Worm (Caenorhabditis elegans) whole organism, L4 larva: ENCODE results near the gene srh-170.

ENCODE experiments used
- D1046.2 ChIP-seq: fragments of 200-800 bp; sonication (Bioruptor generic); IDR thresholded peaks from 2 replicates; pipeline ENCODE4 v1.3.6; 2022; ENCODE audit warnings: missing genetic modification characterization, missing compliant biosample characterization
- F26F4.8 ChIP-seq: fragments of 200-800 bp; sonication (Bioruptor generic); conservative IDR thresholded peaks from 2 replicates; pipeline ENCODE4 v1.3.6; 2022; ENCODE audit warnings: missing genetic modification characterization, missing compliant biosample characterization
- F49E8.2 ChIP-seq: sonication (generic microtip); optimal IDR thresholded peaks from 2 replicates; lab custom pipeline; 2016; ENCODE audit warnings: missing compliant biosample characterization, mild to moderate bottlenecking, missing genetic modification characterization, borderline replicate concordance
- R02D3.7 ChIP-seq: fragments of 150-350 bp; sonication (generic microtip); optimal IDR thresholded peaks from 3 replicates; lab custom pipeline; 2014; ENCODE audit warnings: missing biosample characterization, missing genetic modification characterization
- Y105C5A.15 ChIP-seq: fragments of 200-800 bp; sonication (Bioruptor generic); IDR thresholded peaks from 2 replicates; pipeline ENCODE4 v1.3.6; 2022; ENCODE audit warnings: missing genetic modification characterization, missing compliant biosample characterization
- Y5F2A.4 ChIP-seq: fragments of 200-800 bp; sonication (Bioruptor generic); optimal IDR thresholded peaks from 2 replicates; lab custom pipeline; 2018; ENCODE audit warnings: mild to moderate bottlenecking, missing genetic modification characterization, missing compliant biosample characterization
- Y75B8A.6 ChIP-seq: fragments of 200-800 bp; sonication (Bioruptor generic); IDR thresholded peaks from 2 replicates; pipeline ENCODE4 v1.3.6; 2022; ENCODE audit warnings: missing genetic modification reagents, missing genetic modification characterization, missing compliant biosample characterization
- ZK337.2 ChIP-seq: fragments of 200-800 bp; sonication (Bioruptor generic); IDR thresholded peaks from 2 replicates; pipeline ENCODE4 v1.3.6; 2022; ENCODE audit warnings: missing genetic modification reagents, missing genetic modification characterization, missing compliant biosample characterization
- aly-2 ChIP-seq: sonication (generic microtip); optimal IDR thresholded peaks from 2 replicates; lab custom pipeline; 2018; ENCODE audit warnings: missing biosample characterization, missing genetic modification characterization
- attf-4 ChIP-seq: sonication (generic microtip); optimal IDR thresholded peaks from 3 replicates; lab custom pipeline; 2017; ENCODE audit warnings: missing biosample characterization, missing genetic modification characterization
- ceh-20 ChIP-seq: fragments of 200-800 bp; sonication (Bioruptor generic); IDR thresholded peaks from 2 replicates; pipeline ENCODE4 v1.3.6; 2022; ENCODE audit warnings: missing genetic modification reagents, missing genetic modification characterization, missing compliant biosample characterization
- ceh-44 ChIP-seq: fragments of 200-800 bp; sonication (Bioruptor generic); IDR thresholded peaks from 2 replicates; pipeline ENCODE4 v1.3.6; 2022; ENCODE audit warnings: missing genetic modification reagents, missing genetic modification characterization, missing compliant biosample characterization
- ces-1 ChIP-seq: fragments of 150-350 bp; sonication (generic microtip); optimal IDR thresholded peaks from 4 replicates; lab custom pipeline; 2014; ENCODE audit warnings: missing biosample characterization, missing genetic modification reagents, missing genetic modification characterization
- daf-16 ChIP-seq, 3 experiments: sonication (generic microtip); optimal IDR thresholded peaks; 2 replicates each; lab custom pipeline; 2016 to 2017; ENCODE audit warnings: missing genetic modification characterization in 3 of 3, missing genetic modification reagents in 3 of 3, mild to moderate bottlenecking in 2 of 3, missing compliant biosample characterization in 2 of 3, missing biosample characterization in 1 of 3, moderate library complexity in 1 of 3
- dmd-6 ChIP-seq: fragments of 200-800 bp; sonication (Bioruptor generic); IDR thresholded peaks from 2 replicates; pipeline ENCODE4 v1.3.6; 2022; ENCODE audit warnings: missing genetic modification reagents, missing genetic modification characterization, missing compliant biosample characterization
- egl-27 ChIP-seq: sonication (generic microtip); optimal IDR thresholded peaks from 3 replicates; lab custom pipeline; 2017; ENCODE audit warnings: missing biosample characterization, missing genetic modification reagents, missing genetic modification characterization
- hlh-30 ChIP-seq: sonication (generic microtip); optimal IDR thresholded peaks from 2 replicates; lab custom pipeline; 2017; ENCODE audit warnings: antibody characterized with exemption, mild to moderate bottlenecking, missing genetic modification characterization, missing compliant biosample characterization; ENCODE audit not compliant: insufficient read depth
- jun-1 ChIP-seq: fragments of 150-350 bp; optimal IDR thresholded peaks from 2 replicates; lab custom pipeline; 2014; ENCODE audit warnings: missing biosample characterization, missing genetic modification reagents, missing genetic modification characterization
- lin-1 ChIP-seq: fragments of 200-800 bp; sonication (Bioruptor generic); IDR thresholded peaks from 2 replicates; pipeline ENCODE4 v1.3.6; 2022; ENCODE audit warnings: missing genetic modification reagents, missing genetic modification characterization, missing compliant biosample characterization
- lin-13 ChIP-seq: fragments of 150-350 bp; optimal IDR thresholded peaks from 2 replicates; lab custom pipeline; 2014; ENCODE audit warnings: missing biosample characterization, missing genetic modification reagents, missing genetic modification characterization
- lin-39 ChIP-seq: fragments of 150-350 bp; optimal IDR thresholded peaks from 2 replicates; lab custom pipeline; 2014; ENCODE audit warnings: missing biosample characterization, missing genetic modification reagents, missing genetic modification characterization
- madf-5 ChIP-seq, 2 experiments: fragments of 200-800 bp; sonication (Bioruptor generic); IDR thresholded peaks; 2 replicates each; pipeline ENCODE4 v1.3.6; 2022; ENCODE audit warnings: missing compliant biosample characterization in 2 of 2, missing genetic modification characterization in 2 of 2
- nhr-111 ChIP-seq: fragments of 200-800 bp; sonication (Bioruptor generic); optimal IDR thresholded peaks from 2 replicates; lab custom pipeline; 2018; ENCODE audit warnings: mild to moderate bottlenecking, missing genetic modification characterization, missing compliant biosample characterization
- nhr-41 ChIP-seq: fragments of 200-800 bp; sonication (Bioruptor generic); IDR thresholded peaks from 2 replicates; pipeline ENCODE4 v1.3.6; 2022; ENCODE audit warnings: missing genetic modification reagents, missing genetic modification characterization, missing compliant biosample characterization
- sdz-12 ChIP-seq: fragments of 200-800 bp; sonication (Bioruptor generic); optimal IDR thresholded peaks from 2 replicates; lab custom pipeline; 2018; ENCODE audit warnings: mild to moderate bottlenecking, missing genetic modification characterization, missing compliant biosample characterization
- snpc-4 ChIP-seq: fragments of 150-350 bp; optimal IDR thresholded peaks from 2 replicates; lab custom pipeline; 2014; ENCODE audit warnings: missing biosample characterization, missing genetic modification characterization
- spr-1 ChIP-seq: sonication (generic microtip); optimal IDR thresholded peaks from 2 replicates; lab custom pipeline; 2016; ENCODE audit warnings: mild to moderate bottlenecking, missing genetic modification characterization, missing compliant biosample characterization
- tag-97 ChIP-seq: fragments of 200-800 bp; sonication (Bioruptor generic); IDR thresholded peaks from 2 replicates; pipeline ENCODE4 v1.3.6; 2022; ENCODE audit warnings: missing genetic modification characterization, missing compliant biosample characterization
- tra-1 ChIP-seq: fragments of 200-800 bp; sonication (Bioruptor generic); IDR thresholded peaks from 2 replicates; pipeline ENCODE4 v1.3.6; 2022; ENCODE audit warnings: missing genetic modification reagents, missing genetic modification characterization, missing compliant biosample characterization
- unc-39 ChIP-seq: sonication (generic microtip); optimal IDR thresholded peaks from 2 replicates; lab custom pipeline; 2017; ENCODE audit warnings: missing biosample characterization, missing genetic modification characterization
- unc-62 ChIP-seq, 3 experiments: fragments of 150-350 bp in 1 of 3; sonication (generic microtip); optimal IDR thresholded peaks in 2 of 3; peaks in 1 of 3; 1 replicate in 1 of 3; 2 replicates in 2 of 3; lab custom pipeline; 2014 to 2017; ENCODE audit warnings: missing biosample characterization in 3 of 3, missing genetic modification characterization in 3 of 3, missing genetic modification reagents in 3 of 3, missing genotype in 1 of 3
- vab-7 ChIP-seq: fragments of 200-800 bp; sonication (Bioruptor generic); IDR thresholded peaks from 2 replicates; pipeline ENCODE4 v1.3.6; 2022; ENCODE audit warnings: missing genetic modification reagents, missing genetic modification characterization, missing compliant biosample characterization
- zag-1 ChIP-seq: fragments of 150-350 bp; optimal IDR thresholded peaks from 2 replicates; lab custom pipeline; 2014; ENCODE audit warnings: missing biosample characterization, missing genetic modification characterization
- zip-11 ChIP-seq: fragments of 200-800 bp; sonication (Bioruptor generic); IDR thresholded peaks from 2 replicates; pipeline ENCODE4 v1.3.6; 2022; ENCODE audit warnings: missing genetic modification characterization, missing compliant biosample characterization
- ztf-11 ChIP-seq: fragments of 150-350 bp; optimal IDR thresholded peaks from 2 replicates; lab custom pipeline; 2014; ENCODE audit warnings: missing biosample characterization, missing genetic modification characterization
- ztf-7 ChIP-seq: fragments of 150-350 bp; optimal IDR thresholded peaks from 2 replicates; lab custom pipeline; 2014; ENCODE audit warnings: missing biosample characterization, missing genetic modification characterization

srh-170 gene

ce11 chrV:15417822-15418221, 29.2 kb upstream of the srh-170 start, which contains the start of gene T06E6.10:
T06E6.10 (plus strand) TSS chrV:15418122.
- TF ChIP-seq ZK337.2 (GFP tag; lab: Robert Waterston, UW) (no peak), daf-16 (GFP tag; optimal IDR thresholded peaks at IDR 0.05; lab: Kevin White, UChicago) (no peak), daf-16 (tag; optimal IDR thresholded peaks at IDR 0.05; lab: Kevin White, UChicago) (no peak), jun-1 (tag; lab: Kevin White, UChicago) (no peak), sdz-12 (no peak), zip-11 (GFP tag; lab: Robert Waterston, UW) (no peak), attf-4 (tag; lab: Kevin White, UChicago) (no peak), Y75B8A.6 (GFP tag; lab: Robert Waterston, UW) (no peak), ceh-20 (GFP tag; lab: Robert Waterston, UW) (no peak), snpc-4 (tag; lab: Kevin White, UChicago) (no peak), Y105C5A.15 (GFP tag; lab: Robert Waterston, UW) (no peak), ztf-7 (tag; lab: Kevin White, UChicago) (no peak), lin-39 (no peak), ztf-11 (tag; lab: Kevin White, UChicago) (no peak), aly-2 (tag; lab: Kevin White, UChicago) (no peak)
- TF ChIP-seq, all 104 proteins: peak for 0

- TF ChIP-seq zip-11 (GFP tag; lab: Robert Waterston, UW): no peak
These were observed 27.3 kb upstream of the srh-170 start, which contains the start of gene srh-265 for ce11 chrV:15415951-15416350. srh-265 (plus strand) TSS chrV:15416251.

- TF ChIP-seq snpc-4 (tag; lab: Kevin White, UChicago) (no peak), unc-39 (tag; lab: Kevin White, UChicago) (no peak), tra-1 (GFP tag; lab: Robert Waterston, UW) (no peak), Y5F2A.4 (GFP tag; lab: Kevin White, UChicago) (no peak), hlh-30 (no peak), unc-62 (GFP tag; optimal IDR thresholded peaks at IDR 0.05 in 1 of 2; lab: Kevin White, UChicago) (no peak), unc-62 (tag; optimal IDR thresholded peaks at IDR 0.05; lab: Kevin White, UChicago) (no peak), D1046.2 (GFP tag; lab: Robert Waterston, UW) (no peak), dmd-6 (no peak), lin-39 (no peak), Y75B8A.6 (GFP tag; lab: Robert Waterston, UW) (no peak), daf-16 (GFP tag; optimal IDR thresholded peaks at IDR 0.05; lab: Kevin White, UChicago) (no peak), daf-16 (tag; optimal IDR thresholded peaks at IDR 0.05; lab: Kevin White, UChicago) (no peak), egl-27 (tag; lab: Kevin White, UChicago) (no peak), F26F4.8 (GFP tag; lab: Robert Waterston, UW) (no peak)
- TF ChIP-seq, all 104 proteins: peak for 0
These were observed 25.2 kb upstream of the srh-170 start, which contains the start of gene srh-264 for ce11 chrV:15413847-15414246. srh-264 (plus strand) TSS chrV:15414147.

- TF ChIP-seq attf-4 (tag; lab: Kevin White, UChicago) (no peak), R02D3.7 (tag; lab: Kevin White, UChicago) (no peak), egl-27 (tag; lab: Kevin White, UChicago) (no peak), F49E8.2 (tag; lab: Kevin White, UChicago) (no peak), aly-2 (tag; lab: Kevin White, UChicago) (no peak), ceh-44 (GFP tag; lab: Robert Waterston, UW) (no peak), lin-1 (GFP tag; lab: Robert Waterston, UW) (no peak), tag-97 (GFP tag; lab: Robert Waterston, UW) (no peak), zag-1 (tag; lab: Kevin White, UChicago) (no peak), nhr-41 (GFP tag; lab: Robert Waterston, UW) (no peak), lin-13 (GFP tag; lab: Kevin White, UChicago) (no peak), F26F4.8 (GFP tag; lab: Robert Waterston, UW) (no peak), ztf-11 (tag; lab: Kevin White, UChicago) (no peak), nhr-111 (GFP tag; lab: Kevin White, UChicago) (no peak), ces-1 (no peak), spr-1 (tag; lab: Kevin White, UChicago) (no peak), vab-7 (GFP tag; lab: Robert Waterston, UW) (no peak), madf-5 (GFP tag; IDR thresholded peaks at IDR 0.05; lab: Robert Waterston, UW) (no peak)
These were observed 24.0 kb upstream of the srh-170 start, which contains the start of gene srbc-63 for ce11 chrV:15412625-15413024. srbc-63 (minus strand) TSS chrV:15412725.
